Fruit fly (Drosophila melanogaster): ENCODE measurements around the gene CG33969.

DNA sequence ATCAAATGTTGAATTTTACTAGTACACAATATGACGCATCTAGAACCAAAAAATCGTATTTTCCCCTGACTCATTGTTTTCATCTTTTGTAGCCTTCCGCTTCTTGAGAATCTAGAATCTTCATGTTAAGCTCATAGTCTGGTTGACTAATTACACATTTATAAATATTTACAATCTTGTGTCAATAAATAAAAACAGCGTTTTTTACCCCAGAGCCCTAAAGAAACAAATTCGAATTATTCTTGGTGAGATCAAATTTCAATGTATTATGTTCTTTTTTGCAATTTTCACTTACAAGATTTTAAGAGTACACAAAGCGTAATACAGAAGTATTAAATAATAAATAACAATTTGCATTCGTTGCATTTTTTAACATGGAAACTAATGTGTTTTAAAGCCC, 2.7 kb upstream of the CG33969 start:
- TF ChIP-seq Crg-1 (GFP tag; optimal IDR thresholded peaks at IDR 0.05) (no peak), kay (GFP tag; ENCODE audit: borderline replicate concordance) (peak; percentile 95), tj (GFP tag; optimal IDR thresholded peaks at IDR 0.05) (no peak), CG33017 (tag; optimal IDR thresholded peaks at IDR 0.05) (no peak), cic (GFP tag; optimal IDR thresholded peaks at IDR 0.05) (no peak), toe (GFP tag; optimal IDR thresholded peaks at IDR 0.05) (no peak), Mnt (GFP tag; optimal IDR thresholded peaks at IDR 0.05) (no peak), CG7101 (tag; optimal IDR thresholded peaks at IDR 0.05) (no peak), CG11617 (GFP tag; optimal IDR thresholded peaks at IDR 0.05) (no peak), CG12768 (GFP tag; optimal IDR thresholded peaks at IDR 0.05) (no peak), bab1 (GFP tag; optimal IDR thresholded peaks at IDR 0.05) (no peak), Clk (GFP tag; optimal IDR thresholded peaks at IDR 0.05) (no peak), pad (GFP tag; optimal IDR thresholded peaks at IDR 0.05) (no peak), CG14711 (tag; optimal IDR thresholded peaks at IDR 0.05) (no peak)
